Worm (Caenorhabditis elegans) whole organism, L4 larva: ENCODE measurements around the gene csn-5.

Source experiments
- ama-1 ChIP-seq: fragments of 150-350 bp; optimal IDR thresholded peaks from 2 replicates; lab custom pipeline; 2014; ENCODE audit warnings: inconsistent platforms, mixed read lengths
- arid-1 ChIP-seq: fragments of 200-800 bp; sonication (Bioruptor generic); conservative IDR thresholded peaks from 2 replicates; pipeline ENCODE4 v1.3.6; 2022; ENCODE audit warnings: missing genetic modification reagents, missing genetic modification characterization, missing compliant biosample characterization
- lin-15B ChIP-seq: fragments of 150-350 bp; sonication (generic microtip); optimal IDR thresholded peaks from 3 replicates; lab custom pipeline; 2014; ENCODE audit warnings: missing biosample characterization, missing genetic modification characterization
- nhr-237 ChIP-seq: sonication (generic microtip); optimal IDR thresholded peaks from 2 replicates; lab custom pipeline; 2017; ENCODE audit warnings: missing biosample characterization, missing genetic modification characterization

- TF ChIP-seq lin-15B (no peak), ama-1 (lab: Kevin White, UChicago) (no peak), arid-1 (GFP tag; lab: Robert Waterston, UW) (no peak), nhr-237 (tag; lab: Kevin White, UChicago) (no peak)
Observed at ce11 chrIV:5652811-5653483, 3.6 kb downstream of the csn-5 start.
